Fruit fly (Drosophila melanogaster) whole organism, prepupa: ENCODE measurements around the gene CG7631.

Source experiments
- Blimp-1 ChIP-seq: fragments of 200-800 bp; sonication (Bioruptor generic); optimal IDR thresholded peaks from 3 replicates; lab custom pipeline; 2017; ENCODE audit warnings: missing biosample characterization, missing genetic modification characterization, mild to moderate bottlenecking, moderate library complexity, missing genetic modification reagents
- CG10631 ChIP-seq: fragments of 200-800 bp; sonication (Bioruptor generic); optimal IDR thresholded peaks from 2 replicates; lab custom pipeline; 2016; ENCODE audit warnings: missing biosample characterization, missing genetic modification characterization
- CG10669 ChIP-seq: fragments of 200-800 bp; sonication (Bioruptor generic); optimal IDR thresholded peaks from 3 replicates; lab custom pipeline; 2018; ENCODE audit warnings: missing biosample characterization, mild to moderate bottlenecking, missing genetic modification characterization, moderate library complexity
- CG15336 ChIP-seq: fragments of 200-800 bp; sonication (Bioruptor generic); IDR thresholded peaks from 2 replicates; pipeline ENCODE4 v1.3.6; 2022; ENCODE audit warnings: missing biosample characterization, missing genetic modification characterization
- CG1621 ChIP-seq: fragments of 200-800 bp; sonication (Bioruptor generic); optimal IDR thresholded peaks from 3 replicates; lab custom pipeline; 2018; ENCODE audit warnings: missing biosample characterization, mild to moderate bottlenecking, missing genetic modification characterization
- CG3032 ChIP-seq: fragments of 200-800 bp; optimal IDR thresholded peaks from 2 replicates; lab custom pipeline; 2019; ENCODE audit warnings: missing biosample characterization, mild to moderate bottlenecking, missing genetic modification characterization, moderate library complexity
- CG31627 ChIP-seq: fragments of 200-800 bp; sonication (Bioruptor generic); optimal IDR thresholded peaks from 3 replicates; lab custom pipeline; 2016; ENCODE audit warnings: missing biosample characterization, missing genetic modification characterization
- CG4318 ChIP-seq: fragments of 200-800 bp; sonication (Bioruptor generic); optimal IDR thresholded peaks from 3 replicates; lab custom pipeline; 2017; ENCODE audit warnings: missing biosample characterization, mild to moderate bottlenecking, missing genetic modification characterization
- CG6163 ChIP-seq: fragments of 200-800 bp; sonication (Bioruptor generic); IDR thresholded peaks from 3 replicates; pipeline ENCODE4 v1.3.6; 2022; ENCODE audit warnings: missing biosample characterization, missing genetic modification characterization
- CG6276 ChIP-seq: fragments of 200-800 bp; sonication (Bioruptor generic); optimal IDR thresholded peaks from 2 replicates; lab custom pipeline; 2017; ENCODE audit warnings: missing biosample characterization, mild to moderate bottlenecking, missing genetic modification characterization
- CG6792 ChIP-seq: fragments of 200-800 bp; sonication (Bioruptor generic); optimal IDR thresholded peaks from 3 replicates; lab custom pipeline; 2016; ENCODE audit warnings: missing biosample characterization, missing genetic modification characterization
- CG6808 ChIP-seq: fragments of 200-800 bp; sonication (Bioruptor generic); optimal IDR thresholded peaks from 3 replicates; lab custom pipeline; 2017; ENCODE audit warnings: missing biosample characterization, missing genetic modification characterization, mild to moderate bottlenecking, moderate library complexity, missing genetic modification reagents
- CG6854 ChIP-seq: fragments of 200-800 bp; sonication (Bioruptor generic); optimal IDR thresholded peaks from 2 replicates; lab custom pipeline; 2017; ENCODE audit warnings: missing biosample characterization, mild to moderate bottlenecking, missing genetic modification characterization
- CG8632 ChIP-seq: fragments of 200-800 bp; sonication (Bioruptor generic); optimal IDR thresholded peaks from 3 replicates; lab custom pipeline; 2016; ENCODE audit warnings: missing biosample characterization, missing genetic modification characterization
- Eip78C ChIP-seq: fragments of 200-800 bp; sonication (Bioruptor generic); peaks from one replicate; lab custom pipeline; 2016; ENCODE audit warnings: missing biosample characterization, missing genetic modification characterization
- Ets21C ChIP-seq: fragments of 200-800 bp; sonication (Bioruptor generic); optimal IDR thresholded peaks from 3 replicates; lab custom pipeline; 2016; ENCODE audit warnings: missing biosample characterization, missing genetic modification characterization
- Ets96B ChIP-seq: fragments of 200-800 bp; optimal IDR thresholded peaks from 2 replicates; lab custom pipeline; 2019; ENCODE audit warnings: missing biosample characterization, mild to moderate bottlenecking, missing genetic modification characterization, moderate library complexity
- Gug ChIP-seq: fragments of 200-800 bp; sonication (Bioruptor generic); IDR thresholded peaks from 2 replicates; pipeline ENCODE4 v1.3.6; 2022; ENCODE audit warnings: missing biosample characterization, missing genetic modification characterization
- Hr39 ChIP-seq: fragments of 200-800 bp; sonication (Bioruptor generic); optimal IDR thresholded peaks from 2 replicates; lab custom pipeline; 2016; ENCODE audit warnings: missing biosample characterization, missing genetic modification characterization
- Hr4 ChIP-seq: fragments of 200-800 bp; sonication (Bioruptor generic); optimal IDR thresholded peaks from 3 replicates; lab custom pipeline; 2016; ENCODE audit warnings: missing biosample characterization, missing genetic modification characterization
- Lpt ChIP-seq: fragments of 200-800 bp; sonication (Bioruptor generic); optimal IDR thresholded peaks from 3 replicates; lab custom pipeline; 2016; ENCODE audit warnings: missing biosample characterization, missing genetic modification characterization
- Met ChIP-seq: fragments of 200-800 bp; sonication (Bioruptor generic); optimal IDR thresholded peaks from 3 replicates; lab custom pipeline; 2016; ENCODE audit warnings: missing biosample characterization, missing genetic modification characterization
- Smox ChIP-seq: fragments of 200-800 bp; sonication (Bioruptor generic); optimal IDR thresholded peaks from 3 replicates; lab custom pipeline; 2016; ENCODE audit warnings: missing biosample characterization, missing genetic modification characterization
- Sox102F ChIP-seq: fragments of 200-800 bp; sonication (Bioruptor generic); optimal IDR thresholded peaks from 2 replicates; lab custom pipeline; 2016; ENCODE audit warnings: missing biosample characterization, mild to moderate bottlenecking, missing genetic modification characterization
- Sox14 ChIP-seq: fragments of 200-800 bp; sonication (Bioruptor generic); optimal IDR thresholded peaks from 3 replicates; lab custom pipeline; 2016; ENCODE audit warnings: missing biosample characterization, missing genetic modification characterization
- Sox15 ChIP-seq: fragments of 200-800 bp; sonication (Bioruptor generic); optimal IDR thresholded peaks from 3 replicates; lab custom pipeline; 2016; ENCODE audit warnings: missing biosample characterization, missing genetic modification characterization
- cyc ChIP-seq: fragments of 200-800 bp; sonication (Bioruptor generic); optimal IDR thresholded peaks from 3 replicates; lab custom pipeline; 2016; ENCODE audit warnings: missing biosample characterization, missing genetic modification characterization
- eg ChIP-seq: fragments of 200-800 bp; sonication (Bioruptor generic); IDR thresholded peaks from 3 replicates; pipeline ENCODE4 v1.3.6; 2022; ENCODE audit warnings: missing biosample characterization, missing genetic modification characterization
- esn ChIP-seq: fragments of 200-800 bp; sonication (Bioruptor generic); optimal IDR thresholded peaks from 2 replicates; lab custom pipeline; 2016; ENCODE audit warnings: missing biosample characterization, mild to moderate bottlenecking, missing genetic modification characterization, moderate library complexity
- fd59A ChIP-seq: fragments of 200-800 bp; sonication (Bioruptor generic); optimal IDR thresholded peaks from 2 replicates; lab custom pipeline; 2017; ENCODE audit warnings: missing biosample characterization, mild to moderate bottlenecking, missing genetic modification characterization, missing genetic modification reagents
- fkh ChIP-seq: fragments of 200-800 bp; sonication (Bioruptor generic); optimal IDR thresholded peaks from 3 replicates; lab custom pipeline; 2017; ENCODE audit warnings: missing biosample characterization, mild to moderate bottlenecking, missing genetic modification characterization, moderate library complexity
- lz ChIP-seq: fragments of 200-800 bp; sonication (Bioruptor generic); optimal IDR thresholded peaks from 3 replicates; lab custom pipeline; 2016; ENCODE audit warnings: missing biosample characterization, missing genetic modification characterization
- ss ChIP-seq, 2 experiments: fragments of 200-800 bp; sonication (Bioruptor generic); optimal IDR thresholded peaks; 2 replicates in 1 of 2; 3 replicates in 1 of 2; lab custom pipeline; 2017 to 2018; ENCODE audit warnings: mild to moderate bottlenecking in 2 of 2, missing biosample characterization in 2 of 2, missing genetic modification characterization in 2 of 2, moderate library complexity in 1 of 2
- svp ChIP-seq: fragments of 200-800 bp; sonication (Bioruptor generic); peaks from one replicate; lab custom pipeline; 2016; ENCODE audit warnings: missing biosample characterization, missing genetic modification characterization
- topi ChIP-seq: fragments of 200-800 bp; sonication (Bioruptor generic); optimal IDR thresholded peaks from 3 replicates; lab custom pipeline; 2016; ENCODE audit warnings: missing biosample characterization, missing genetic modification characterization
- vri ChIP-seq: fragments of 200-800 bp; sonication (Bioruptor generic); optimal IDR thresholded peaks from 3 replicates; lab custom pipeline; 2016; ENCODE audit warnings: missing biosample characterization, mild to moderate bottlenecking, missing genetic modification characterization

Gene CG7631

DNA sequence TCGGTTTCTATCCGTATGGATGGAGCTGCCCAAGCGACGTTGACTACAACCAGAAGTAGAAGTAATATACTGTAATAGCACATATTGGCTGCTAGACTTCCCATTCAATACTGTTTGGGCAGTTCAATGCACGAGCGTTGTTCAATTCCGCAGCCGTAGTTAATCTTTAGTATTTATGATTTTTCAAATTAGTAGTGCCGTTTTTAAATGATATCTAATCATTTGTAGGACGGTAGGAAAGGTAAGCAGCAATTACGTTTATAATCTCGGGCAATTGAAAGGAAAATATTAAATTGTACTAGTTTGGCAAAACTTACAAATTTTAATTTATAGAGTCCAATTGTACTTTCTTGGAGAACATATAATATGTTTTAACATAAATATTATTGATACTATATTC is 12.2 kb upstream of the CG7631 start, which contains the start of gene CG15253:
Gene CG15253 (minus strand): TSS at position 101 of the 400 bp plus-strand sequence.
- TF ChIP-seq CG6854 (GFP tag; lab: Kevin White, UChicago) (no peak), CG6276 (GFP tag; lab: Kevin White, UChicago) (no peak), svp (GFP tag; lab: Kevin White, UChicago) (no peak), CG6163 (GFP tag; lab: Robert Waterston, UW) (no peak), CG6792 (GFP tag; lab: Kevin White, UChicago) (no peak), Eip78C (GFP tag; lab: Kevin White, UChicago) (no peak), esn (GFP tag; lab: Kevin White, UChicago) (no peak), CG1621 (tag; lab: Kevin White, UChicago) (no peak), Met (GFP tag; lab: Kevin White, UChicago) (no peak), CG15336 (GFP tag; lab: Robert Waterston, UW) (no peak), ss (GFP tag; optimal IDR thresholded peaks at IDR 0.05; lab: Kevin White, UChicago) (no peak), fkh (GFP tag; lab: Kevin White, UChicago) (no peak), Lpt (GFP tag; lab: Kevin White, UChicago) (no peak)
- TF ChIP-seq, all 60 proteins: peak for 0

DNA sequence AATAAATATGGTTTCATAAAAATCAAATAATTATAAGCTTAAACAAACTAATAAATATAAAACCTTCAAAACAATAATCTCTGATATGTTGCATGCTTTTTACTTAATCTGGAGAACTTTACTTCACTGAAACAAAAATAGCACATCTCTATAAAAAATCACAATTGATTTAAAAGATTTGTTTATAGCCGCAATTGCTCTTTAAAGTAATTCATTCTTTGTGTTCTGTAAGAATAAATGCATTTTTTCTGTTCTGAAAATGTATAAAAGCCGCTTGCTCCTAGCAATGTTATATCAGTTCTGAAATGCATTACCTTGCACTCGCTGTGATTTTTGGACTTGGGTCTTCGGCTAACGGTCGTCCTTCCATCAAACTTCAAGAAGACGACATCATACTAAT is 11.8 kb upstream of the CG7631 start, which contains the start of gene CG11865:
Gene CG11865 (plus strand): TSS at position 301 of the 400 bp plus-strand sequence.
- TF ChIP-seq CG8632 (GFP tag; lab: Kevin White, UChicago) (no peak), CG6276 (GFP tag; lab: Kevin White, UChicago) (no peak), Ets96B (tag; lab: Kevin White, UChicago) (no peak), Sox14 (GFP tag; lab: Kevin White, UChicago) (no peak), Hr4 (GFP tag; lab: Kevin White, UChicago) (no peak), Sox15 (no peak), CG6808 (GFP tag; lab: Kevin White, UChicago) (no peak), Blimp-1 (GFP tag; lab: Kevin White, UChicago) (no peak), CG15336 (GFP tag; lab: Robert Waterston, UW) (no peak)

DNA sequence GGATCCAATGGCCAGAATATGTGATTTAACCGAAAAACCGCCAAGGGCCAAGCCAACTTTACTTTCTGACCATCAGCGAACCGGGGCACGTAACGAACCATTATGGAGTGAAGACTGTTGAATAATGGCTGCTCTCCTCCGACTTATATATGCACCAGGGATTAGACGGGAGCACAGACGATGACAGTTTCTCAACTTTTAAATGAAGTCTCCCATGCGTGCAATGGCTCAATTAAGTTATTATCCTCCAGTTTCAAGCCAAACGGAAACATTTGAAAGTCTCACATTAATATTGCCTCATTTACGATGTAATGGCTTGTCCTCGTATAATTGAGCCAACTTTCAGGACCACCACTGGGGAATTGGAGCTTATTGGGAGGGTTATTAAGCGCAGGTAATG is 5.0 kb upstream of the CG7631 start, which contains the start of gene Or35a:
Gene Or35a (minus strand): TSS at position 101 of the 400 bp plus-strand sequence.
- no peak for TF ChIP-seq CG3032

DNA sequence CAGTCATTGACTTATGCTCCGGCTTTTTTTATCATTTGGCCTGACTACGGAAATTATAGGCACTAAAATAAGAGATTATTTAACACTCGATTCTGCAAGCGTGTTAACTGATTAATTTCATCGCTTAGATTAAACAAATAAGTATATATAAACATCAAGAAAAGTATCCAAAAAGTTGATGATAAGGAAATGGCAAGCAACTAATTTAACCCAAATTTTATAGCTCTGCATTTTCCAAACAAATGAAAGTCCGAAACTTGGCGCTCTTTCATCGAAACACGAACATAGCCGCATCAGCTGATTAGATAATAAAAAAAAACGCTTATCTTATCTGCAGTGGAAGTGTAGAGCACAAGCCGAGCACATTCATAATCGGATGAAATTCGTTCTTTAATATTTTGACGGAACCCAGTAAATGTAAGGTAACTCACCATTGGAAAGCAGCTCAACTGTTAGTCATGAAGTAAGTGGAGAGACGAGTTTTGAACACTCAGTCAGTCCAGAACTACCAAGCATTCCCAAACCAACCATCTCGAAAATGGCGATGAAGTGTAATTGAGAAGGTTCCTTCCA is 1.2 kb downstream of the CG7631 start, which contains the start of gene CG18480:
Gene CG18480 (plus strand): TSS at position 407 of the 573 bp plus-strand sequence.
- TF ChIP-seq CG31627 (GFP tag; lab: Kevin White, UChicago) (peak; percentile 53), eg (GFP tag; lab: Robert Waterston, UW) (0 out of 3 replicates have a peak, but pooled peaks have one; percentile 12), CG6792 (GFP tag; lab: Kevin White, UChicago) (peak; percentile 21), Hr39 (peak; percentile 52), CG10631 (GFP tag; lab: Kevin White, UChicago) (no peak), Smox (GFP tag; lab: Kevin White, UChicago) (peak; percentile 54), topi (GFP tag; lab: Kevin White, UChicago) (peak; percentile 24), fd59A (GFP tag; lab: Kevin White, UChicago) (no peak), Met (GFP tag; lab: Kevin White, UChicago) (peak; percentile 44), Sox14 (GFP tag; lab: Kevin White, UChicago) (peak; percentile 12), cyc (GFP tag; lab: Kevin White, UChicago) (peak; percentile 41), Sox102F (GFP tag; lab: Kevin White, UChicago) (peak; percentile 30), Eip78C (GFP tag; lab: Kevin White, UChicago) (peak; percentile 80), lz (GFP tag; lab: Kevin White, UChicago) (peak; percentile 56), vri (GFP tag; lab: Kevin White, UChicago) (peak; percentile 87), Ets21C (peak; percentile 44), svp (GFP tag; lab: Kevin White, UChicago) (peak; percentile 68), CG10669 (GFP tag; lab: Kevin White, UChicago) (no peak), Gug (no peak), CG4318 (GFP tag; lab: Kevin White, UChicago) (no peak)
- TF ChIP-seq, all 60 proteins: peak for 15
